Fruit fly (Drosophila melanogaster) whole organism, embryonic: ENCODE results near the gene dob.

Source experiments
- Adf1 ChIP-seq: fragments of 200-800 bp; sonication (Bioruptor generic); IDR thresholded peaks from 2 replicates; pipeline ENCODE4 v1.3.6; 2022; ENCODE audit warnings: missing biosample characterization, missing genetic modification characterization
- CG30431 ChIP-seq: fragments of 200-800 bp; sonication (Bioruptor generic); optimal IDR thresholded peaks from 2 replicates; lab custom pipeline; 2017; ENCODE audit warnings: missing biosample characterization, missing genetic modification characterization
- CG6683 ChIP-seq: fragments of 200-800 bp; sonication (Bioruptor generic); optimal IDR thresholded peaks from 2 replicates; lab custom pipeline; 2017; ENCODE audit warnings: missing biosample characterization, mild to moderate bottlenecking, missing genetic modification characterization, missing genetic modification reagents
- tup ChIP-seq: fragments of 200-800 bp; sonication (Bioruptor generic); optimal IDR thresholded peaks from 2 replicates; lab custom pipeline; 2016; ENCODE audit warnings: missing biosample characterization, mild to moderate bottlenecking, missing genetic modification characterization, moderate library complexity

dm6 chrX:15063404-15064062, 3.3 kb upstream of the dob start, which contains the start of the genes hiw and ND-B18:
- TF ChIP-seq Adf1 (GFP tag; lab: Robert Waterston, UW) (no peak), CG30431 (no peak), CG6683 (no peak), tup (GFP tag; lab: Kevin White, UChicago) (no peak)
